Worm (Caenorhabditis elegans) whole organism, midembryonic: ENCODE data around the gene prmt-6.

Experiments
- ref-1 ChIP-seq: fragments of 200-800 bp; sonication (Bioruptor generic); conservative IDR thresholded peaks from 2 replicates; pipeline ENCODE4 v1.3.6; 2022; ENCODE audit warnings: missing genetic modification reagents, missing genetic modification characterization, missing compliant biosample characterization
- tab-1 ChIP-seq: fragments of 200-800 bp; sonication (Bioruptor generic); IDR thresholded peaks from 2 replicates; pipeline ENCODE4 v1.3.6; 2022; ENCODE audit warnings: missing genetic modification characterization, missing compliant biosample characterization

DNA sequence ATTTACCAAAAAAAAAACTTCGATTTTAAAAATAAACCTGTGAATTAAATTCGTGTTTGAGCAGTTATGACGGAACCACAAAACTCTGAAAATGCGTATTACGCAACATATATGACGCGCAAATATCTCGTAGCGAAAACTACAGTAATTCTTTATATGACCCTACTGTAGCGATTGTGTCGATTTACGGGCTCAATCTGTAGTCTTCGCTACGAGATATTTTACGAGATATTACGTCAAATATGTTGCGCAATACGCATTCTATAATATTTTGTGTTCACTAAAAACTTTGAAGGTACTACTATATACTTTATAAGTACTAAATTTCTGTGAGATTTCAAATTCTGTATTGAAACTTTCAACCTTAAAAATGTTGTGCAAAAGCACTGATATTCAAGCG lies 6.7 kb downstream of the prmt-6 start:
- TF ChIP-seq tab-1 (GFP tag; lab: Robert Waterston, UW) (no peak), ref-1 (GFP tag; lab: Robert Waterston, UW) (no peak)
